Fruit fly (Drosophila melanogaster): ENCODE measurements around the gene Mettl14.

Gene Mettl14

dm6 chr2L:8279400-8280065 lies 28.7 kb upstream of the Mettl14 start (continued):
- TF ChIP-seq CG7271 (tag; optimal IDR thresholded peaks at IDR 0.05) (peak; percentile 46), dmrt11E (tag; optimal IDR thresholded peaks at IDR 0.05) (peak; percentile 95), crol (GFP tag; IDR thresholded peaks at IDR 0.05) (peak; percentile 32; the same call in 1 of the 2 replicates), NC2β (GFP tag; optimal IDR thresholded peaks at IDR 0.05) (peak; percentile 68), Dip2 (GFP tag; IDR thresholded peaks at IDR 0.05) (no peak), Awh (GFP tag; IDR thresholded peaks at IDR 0.05) (0 out of 2 replicates have a peak, but pooled peaks have one; percentile 50), dati (GFP tag; IDR thresholded peaks at IDR 0.05) (peak; percentile 36; the same call in 1 of the 2 replicates), ERR (GFP tag; optimal IDR thresholded peaks at IDR 0.05) (no peak), CG10147 (GFP tag; optimal IDR thresholded peaks at IDR 0.05) (no peak), sima (GFP tag; optimal IDR thresholded peaks at IDR 0.05) (no peak), pzg (GFP tag; optimal IDR thresholded peaks at IDR 0.05) (no peak), gem (tag; optimal IDR thresholded peaks at IDR 0.05) (peak; percentile 85), ase (GFP tag; IDR thresholded peaks at IDR 0.05) (no peak), Gug (GFP tag; IDR thresholded peaks at IDR 0.05) (peak; percentile 46; the same call in 1 of the 4 replicates), sisA (GFP tag; IDR thresholded peaks at IDR 0.05) (peak; percentile 47), knrl (GFP tag; IDR thresholded peaks at IDR 0.05; ENCODE audit: partially characterized antibody) (no peak), gfzf (GFP tag; optimal IDR thresholded peaks at IDR 0.05) (no peak), CG18262 (tag; optimal IDR thresholded peaks at IDR 0.05) (peak; percentile 89), CG8290 (GFP tag; optimal IDR thresholded peaks at IDR 0.05) (peak; percentile 64), CG8290 (tag; optimal IDR thresholded peaks at IDR 0.05) (no peak), kah (GFP tag; optimal IDR thresholded peaks at IDR 0.05) (no peak), Atf3 (GFP tag; optimal IDR thresholded peaks at IDR 0.05) (peak; percentile 56), CG12236 (GFP tag; optimal IDR thresholded peaks at IDR 0.05) (peak; percentile 15), CG17802 (tag; optimal IDR thresholded peaks at IDR 0.05) (peak; percentile 33), CG9609 (GFP tag; optimal IDR thresholded peaks at IDR 0.05) (peak; percentile 49), CG13287 (GFP tag; IDR thresholded peaks at IDR 0.05; ENCODE audit: partially characterized antibody) (no peak), CG10979 (tag; optimal IDR thresholded peaks at IDR 0.05) (peak; percentile 90), CG6689 (GFP tag; IDR thresholded peaks at IDR 0.05) (peak; percentile 64), maf-S (GFP tag; optimal IDR thresholded peaks at IDR 0.05) (peak; percentile 17), CG30020 (tag; optimal IDR thresholded peaks at IDR 0.05) (peak; percentile 20), CG10274 (GFP tag; optimal IDR thresholded peaks at IDR 0.05) (no peak), Hmx (GFP tag; optimal IDR thresholded peaks at IDR 0.05) (no peak), CG7928 (GFP tag; optimal IDR thresholded peaks at IDR 0.05) (no peak), dm (GFP tag; optimal IDR thresholded peaks at IDR 0.05) (peak; percentile 16), vvl (GFP tag; IDR thresholded peaks at IDR 0.05) (peak; percentile 53; the same call in 1 of the 2 replicates), chm (GFP tag; IDR thresholded peaks at IDR 0.05) (peak; percentile 71; the same call in 1 of the 2 replicates), rib (GFP tag; IDR thresholded peaks at IDR 0.05) (no peak), bcd (GFP tag; optimal IDR thresholded peaks at IDR 0.05) (peak; percentile 36), E2f1 (GFP tag; IDR thresholded peaks at IDR 0.05) (peak; percentile 55; the same call in 1 of the 2 replicates), ftz-f1 (GFP tag; optimal IDR thresholded peaks at IDR 0.05) (no peak), CG13296 (GFP tag; optimal IDR thresholded peaks at IDR 0.05) (no peak), emc (GFP tag; optimal IDR thresholded peaks at IDR 0.05) (no peak), CG6254 (GFP tag; optimal IDR thresholded peaks at IDR 0.05) (peak; percentile 75), CG10366 (GFP tag; IDR thresholded peaks at IDR 0.05) (peak; percentile 39), NFAT (GFP tag; IDR thresholded peaks at IDR 0.05) (no peak), oc (tag; optimal IDR thresholded peaks at IDR 0.05) (peak; percentile 28), abd-A (tag; optimal IDR thresholded peaks at IDR 0.05) (no peak), dmrt99B (tag; optimal IDR thresholded peaks at IDR 0.05) (peak; percentile 59), CG10959 (GFP tag; IDR thresholded peaks at IDR 0.05) (peak; percentile 81), CG18011 (GFP tag; optimal IDR thresholded peaks at IDR 0.05) (no peak)
